Fruit fly (Drosophila melanogaster) whole organism: ENCODE results near the gene CG15144.

Experiments
- EcR ChIP-seq, 2 experiments: fragments of >200 bp; optimal IDR thresholded peaks; 2 replicates each; lab custom pipeline; 2017; ENCODE audit warnings: missing biosample characterization in 2 of 2, missing genetic modification characterization in 2 of 2, missing genetic modification reagents in 2 of 2
- pan ChIP-seq: fragments of >200 bp; optimal IDR thresholded peaks from 2 replicates; lab custom pipeline; 2017
- psq ChIP-seq: fragments of >200 bp; optimal IDR thresholded peaks from 2 replicates; lab custom pipeline; 2017

- TF ChIP-seq EcR (GFP tag; optimal IDR thresholded peaks at IDR 0.05; lab: Kevin White, UChicago), result no peak
- no peak for TF ChIP-seq pan (lab: Kevin White, UChicago)
- TF ChIP-seq psq, result no peak
Observed at dm6 chr2L:17558111-17558773, 29.3 kb upstream of the CG15144 start.
